Worm (Caenorhabditis elegans) whole organism, L3 larva: Measurements from ENCODE around the gene Y26E6A.2.

Source experiments
- ama-1 ChIP-seq: fragments of 150-350 bp; optimal IDR thresholded peaks from 2 replicates; lab custom pipeline; 2018
- ceh-16 ChIP-seq: sonication (generic microtip); optimal IDR thresholded peaks from 2 replicates; lab custom pipeline; 2017; ENCODE audit warnings: missing biosample characterization, missing genetic modification characterization
- ceh-28 ChIP-seq: fragments of 150-350 bp; optimal IDR thresholded peaks from 2 replicates; lab custom pipeline; 2014; ENCODE audit warnings: missing biosample characterization, missing genetic modification reagents, missing genetic modification characterization
- ceh-9 ChIP-seq: sonication (generic microtip); optimal IDR thresholded peaks from 2 replicates; lab custom pipeline; 2018; ENCODE audit warnings: missing biosample characterization, missing genetic modification characterization
- daf-12 ChIP-seq: fragments of 150-350 bp; optimal IDR thresholded peaks from 2 replicates; lab custom pipeline; 2014; ENCODE audit warnings: missing biosample characterization, missing genetic modification reagents, missing genetic modification characterization
- egl-5 ChIP-seq: fragments of 150-350 bp; optimal IDR thresholded peaks from 2 replicates; lab custom pipeline; 2017; ENCODE audit warnings: missing biosample characterization, missing genetic modification reagents, missing genetic modification characterization, inconsistent platforms
- elt-1 ChIP-seq: fragments of 150-350 bp; optimal IDR thresholded peaks from 2 replicates; lab custom pipeline; 2014; ENCODE audit warnings: missing biosample characterization, missing genetic modification characterization
- elt-2 ChIP-seq: sonication (generic microtip); optimal IDR thresholded peaks from 2 replicates; lab custom pipeline; 2016; ENCODE audit warnings: missing genetic modification reagents, mild to moderate bottlenecking, missing genetic modification characterization, missing compliant biosample characterization
- elt-3 ChIP-seq, 3 experiments: fragments of 150-350 bp in 1 of 3; sonication (generic microtip) in 2 of 3; optimal IDR thresholded peaks; 2 replicates in 2 of 3; 4 replicates in 1 of 3; lab custom pipeline; 2014 to 2017; ENCODE audit warnings: missing biosample characterization in 3 of 3, missing genetic modification characterization in 3 of 3
- fkh-10 ChIP-seq: sonication (generic microtip); optimal IDR thresholded peaks from 2 replicates; lab custom pipeline; 2017; ENCODE audit warnings: missing biosample characterization, missing genetic modification reagents, missing genetic modification characterization
- fkh-2 ChIP-seq: fragments of 150-350 bp; optimal IDR thresholded peaks from 2 replicates; lab custom pipeline; 2014; ENCODE audit warnings: missing biosample characterization, missing genetic modification reagents, missing genetic modification characterization
- hmg-11 ChIP-seq: sonication (generic microtip); optimal IDR thresholded peaks from 2 replicates; lab custom pipeline; 2016; ENCODE audit warnings: missing genetic modification characterization, missing compliant biosample characterization
- lin-15B ChIP-seq: fragments of 150-350 bp; optimal IDR thresholded peaks from 2 replicates; lab custom pipeline; 2014; ENCODE audit warnings: missing biosample characterization, missing genetic modification characterization
- mml-1 ChIP-seq: fragments of 150-350 bp; sonication (generic microtip); optimal IDR thresholded peaks from 3 replicates; lab custom pipeline; 2014; ENCODE audit warnings: missing biosample characterization, missing genetic modification characterization
- nfya-1 ChIP-seq: sonication (generic microtip); optimal IDR thresholded peaks from 2 replicates; lab custom pipeline; 2017; ENCODE audit warnings: missing genetic modification characterization, mild to moderate bottlenecking, missing compliant biosample characterization, antibody characterized with exemption, moderate library complexity; ENCODE audit not compliant: insufficient read depth
- nhr-11 ChIP-seq: fragments of 150-350 bp; optimal IDR thresholded peaks from 2 replicates; lab custom pipeline; 2014; ENCODE audit warnings: missing biosample characterization, missing genetic modification characterization
- nhr-23 ChIP-seq: fragments of 150-350 bp; optimal IDR thresholded peaks from 2 replicates; lab custom pipeline; 2014; ENCODE audit warnings: missing biosample characterization, missing genetic modification reagents, missing genetic modification characterization
- nhr-237 ChIP-seq: fragments of 150-350 bp; optimal IDR thresholded peaks from 2 replicates; lab custom pipeline; 2014; ENCODE audit warnings: missing biosample characterization, missing genetic modification characterization
- nhr-25 ChIP-seq: sonication (generic microtip); optimal IDR thresholded peaks from 2 replicates; lab custom pipeline; 2017; ENCODE audit warnings: missing biosample characterization, missing genetic modification characterization
- nhr-28 ChIP-seq: fragments of 150-350 bp; optimal IDR thresholded peaks from 2 replicates; lab custom pipeline; 2014; ENCODE audit warnings: missing biosample characterization, missing genetic modification characterization
- nhr-43 ChIP-seq: sonication (generic microtip); optimal IDR thresholded peaks from 2 replicates; lab custom pipeline; 2016; ENCODE audit warnings: mild to moderate bottlenecking, missing genetic modification characterization, missing compliant biosample characterization; ENCODE audit not compliant: poor library complexity, severe bottlenecking
- nhr-67 ChIP-seq: fragments of 150-350 bp; optimal IDR thresholded peaks from 2 replicates; lab custom pipeline; 2014; ENCODE audit warnings: missing biosample characterization, missing genetic modification characterization
- nhr-77 ChIP-seq: fragments of 150-350 bp; optimal IDR thresholded peaks from 2 replicates; lab custom pipeline; 2014; ENCODE audit warnings: missing biosample characterization, missing genetic modification characterization
- pqm-1 ChIP-seq: fragments of 150-350 bp; optimal IDR thresholded peaks from 2 replicates; lab custom pipeline; 2017; ENCODE audit warnings: missing biosample characterization, missing genetic modification characterization, inconsistent platforms
- tbx-2 ChIP-seq: sonication (generic microtip); optimal IDR thresholded peaks from 2 replicates; lab custom pipeline; 2016; ENCODE audit warnings: mild to moderate bottlenecking, missing genetic modification characterization, missing compliant biosample characterization
- unc-39 ChIP-seq: sonication (generic microtip); optimal IDR thresholded peaks from 4 replicates; lab custom pipeline; 2017; ENCODE audit warnings: missing biosample characterization, missing genetic modification characterization
- unc-62 ChIP-seq: fragments of 150-350 bp; sonication (generic microtip); optimal IDR thresholded peaks from 4 replicates; lab custom pipeline; 2014; ENCODE audit warnings: missing biosample characterization, missing genetic modification reagents, missing genetic modification characterization
- zag-1 ChIP-seq: fragments of 150-350 bp; optimal IDR thresholded peaks from 2 replicates; lab custom pipeline; 2014; ENCODE audit warnings: missing biosample characterization, missing genetic modification characterization
- ztf-11 ChIP-seq: fragments of 150-350 bp; optimal IDR thresholded peaks from 2 replicates; lab custom pipeline; 2014; ENCODE audit warnings: missing biosample characterization, missing genetic modification characterization
- ztf-4 ChIP-seq: fragments of 150-350 bp; optimal IDR thresholded peaks from 2 replicates; lab custom pipeline; 2014; ENCODE audit warnings: missing biosample characterization, missing genetic modification characterization

The Y26E6A.2 gene

DNA sequence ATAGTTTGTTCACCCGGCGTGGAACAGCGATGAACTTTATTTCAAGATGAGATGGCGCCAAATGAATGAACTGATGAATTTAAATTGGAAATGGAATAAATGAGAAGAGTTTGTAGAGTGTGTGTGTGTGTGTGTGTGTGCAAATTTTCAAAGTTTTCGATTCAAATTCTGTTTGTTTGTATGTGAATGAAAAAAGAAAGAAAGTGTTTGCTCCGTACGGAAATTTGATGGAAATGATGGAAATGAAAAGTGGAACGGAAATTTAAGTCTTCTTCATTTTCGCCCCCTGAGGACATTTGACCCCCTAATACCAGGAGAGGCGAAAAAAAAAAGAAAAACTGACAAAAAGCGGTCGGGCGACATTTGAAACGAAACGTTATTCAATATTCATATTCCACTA, 36.1 kb downstream of the Y26E6A.2 start:
- TF ChIP-seq nhr-237 (no peak), tbx-2 (tag; lab: Kevin White, UChicago) (no peak), unc-62 (no peak), nhr-67 (tag; lab: Kevin White, UChicago) (no peak), fkh-2 (no peak), hmg-11 (tag; lab: Kevin White, UChicago) (no peak), nfya-1 (tag; lab: Kevin White, UChicago) (no peak), ztf-11 (tag; lab: Kevin White, UChicago) (no peak), ztf-4 (tag; lab: Kevin White, UChicago) (no peak), nhr-25 (no peak), lin-15B (tag; lab: Kevin White, UChicago) (no peak), mml-1 (tag; lab: Kevin White, UChicago) (no peak), ama-1 (lab: Kevin White, UChicago) (no peak), elt-1 (tag; lab: Kevin White, UChicago) (no peak), elt-3 (tag; optimal IDR thresholded peaks at IDR 0.05; lab: Kevin White, UChicago) (no peak), daf-12 (tag; lab: Kevin White, UChicago) (no peak), ceh-9 (tag; lab: Kevin White, UChicago) (no peak)

DNA sequence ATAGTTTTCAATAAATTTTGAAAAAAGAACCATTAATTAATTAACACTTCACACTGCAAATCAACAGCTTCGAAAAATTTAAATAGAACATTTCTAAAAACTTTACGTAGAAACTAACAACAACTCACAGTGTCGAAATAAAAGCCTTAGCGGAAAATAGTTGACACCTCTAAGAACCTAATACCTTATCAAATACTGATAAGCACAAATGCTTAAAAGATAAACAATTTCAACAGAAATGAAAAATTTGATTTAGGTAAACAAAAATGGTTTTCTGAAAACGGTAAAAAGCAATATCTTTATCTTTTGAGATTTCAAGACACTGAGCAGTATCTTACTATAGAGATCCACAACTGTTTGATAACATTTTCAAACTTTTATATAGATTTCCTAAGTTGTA, 37.3 kb downstream of the Y26E6A.2 start:
- TF ChIP-seq elt-2 (tag; lab: Kevin White, UChicago): peak; percentile 46
- no peak for TF ChIP-seq nhr-11

ce11 chrX:13875913-13876312, 38.3 kb downstream of the Y26E6A.2 start:
- TF ChIP-seq nhr-28 (tag; lab: Kevin White, UChicago) (no peak), unc-39 (tag; lab: Kevin White, UChicago) (peak; percentile 9)
- TF ChIP-seq, all 47 proteins: peak for 1

DNA sequence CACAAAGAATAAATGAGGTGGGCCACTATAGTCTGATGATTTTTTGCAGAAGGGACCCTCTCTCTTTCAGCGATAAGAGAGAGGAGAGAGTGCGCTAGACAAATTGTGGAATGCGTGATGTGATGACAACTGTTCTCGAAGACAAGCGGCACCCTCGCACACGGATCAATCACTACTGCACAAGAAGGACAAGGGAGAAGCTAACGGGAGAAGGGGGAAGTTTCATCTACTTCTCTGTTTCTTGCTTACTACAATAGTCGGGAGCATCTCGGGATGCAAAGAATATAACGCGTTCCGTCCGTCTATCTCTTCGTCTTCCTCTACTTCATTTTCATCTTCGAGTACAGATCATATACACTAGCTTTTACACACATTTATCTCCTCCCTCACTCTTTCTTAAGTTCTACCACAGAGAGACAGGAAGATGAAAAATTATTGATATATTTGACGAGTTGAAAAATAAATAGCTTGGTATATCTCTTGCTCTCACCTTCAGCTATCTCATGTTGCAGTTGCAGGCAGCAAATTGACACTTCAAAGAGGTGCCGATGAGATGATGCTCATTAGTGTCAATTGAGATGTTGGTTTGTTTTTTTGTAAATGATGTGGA, 40.8 kb downstream of the Y26E6A.2 start:
- TF ChIP-seq ceh-28 (tag; lab: Kevin White, UChicago) (no peak), fkh-10 (GFP tag; lab: Kevin White, UChicago) (no peak), ceh-16 (tag; lab: Kevin White, UChicago) (no peak), egl-5 (tag; lab: Kevin White, UChicago) (peak; percentile 77), unc-39 (tag; lab: Kevin White, UChicago) (no peak), nhr-237 (no peak), nhr-77 (no peak), elt-2 (tag; lab: Kevin White, UChicago) (no peak), nhr-43 (no peak)
- TF ChIP-seq, all 47 proteins: peak for 1

DNA sequence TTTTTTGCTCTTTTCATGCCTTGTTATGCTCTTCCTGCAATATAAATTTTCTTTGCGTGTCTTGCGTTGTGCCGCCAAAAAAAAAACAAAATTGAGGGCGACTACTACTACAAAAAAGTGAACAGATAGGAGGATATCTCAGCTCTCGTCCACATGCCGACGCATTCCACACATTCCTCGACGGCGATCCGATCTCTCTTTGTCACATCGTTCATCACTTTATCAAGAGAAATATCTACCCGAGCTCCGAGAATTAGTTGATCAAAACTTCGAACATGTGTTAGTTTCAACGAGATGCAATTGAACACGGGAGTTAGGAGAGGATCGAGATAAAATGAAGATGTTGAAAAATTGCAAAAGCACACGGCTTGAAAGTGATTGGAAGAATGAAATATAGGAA, 43.1 kb downstream of the Y26E6A.2 start:
- TF ChIP-seq egl-5 (tag; lab: Kevin White, UChicago) (peak; percentile 17), zag-1 (tag; lab: Kevin White, UChicago) (no peak), pqm-1 (tag; lab: Kevin White, UChicago) (no peak)
- TF ChIP-seq, all 47 proteins: peak for 1

ce11 chrX:13864191-13864590, 50.0 kb downstream of the Y26E6A.2 start, which contains the start of gene M03B6.3:
Gene M03B6.3 (minus strand): TSS chrX:13864292.
- TF ChIP-seq nhr-23 (tag; lab: Kevin White, UChicago): peak; percentile 3
- TF ChIP-seq ama-1 (lab: Kevin White, UChicago): no peak
